Fruit fly (Drosophila melanogaster): ENCODE data around the gene eIF3g1.

Gene eIF3g1

DNA sequence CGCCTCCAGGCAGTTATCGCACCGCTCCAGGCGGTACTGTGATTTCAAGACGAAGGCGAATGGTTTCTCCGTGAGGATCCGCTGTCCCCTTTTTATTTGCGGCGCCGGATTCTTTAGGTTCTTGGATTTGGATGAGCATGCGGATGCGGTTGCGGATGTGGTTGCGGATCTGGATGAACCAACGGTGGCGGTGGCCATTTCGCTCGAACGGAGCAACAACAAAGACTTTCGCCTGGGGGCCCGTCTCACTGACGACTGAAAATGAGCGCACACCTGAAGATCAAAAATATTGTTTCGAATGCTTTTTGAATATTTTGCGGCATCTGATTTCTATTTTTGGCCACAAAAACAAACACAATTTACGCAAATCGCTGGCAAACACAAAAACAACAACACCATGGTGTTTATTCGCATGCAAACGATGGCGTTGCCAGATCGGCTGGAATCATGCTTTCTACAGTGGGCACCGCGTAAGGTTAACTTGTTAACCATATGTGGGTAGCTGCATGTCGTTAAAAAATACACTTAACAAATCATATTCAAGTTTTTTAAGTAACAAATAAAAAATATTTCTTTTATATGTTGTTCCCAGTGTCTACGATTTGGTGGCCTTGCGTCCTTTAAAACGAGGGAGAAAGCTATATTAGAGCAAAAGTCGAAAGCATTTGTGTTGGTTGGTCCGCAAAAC, 1.5 kb downstream of the eIF3g1 start, which contains the start of gene Smyd3 (continued):
- TF ChIP-seq CG2712 (tag; optimal IDR thresholded peaks at IDR 0.05) (peak; percentile 76), tap (tag; optimal IDR thresholded peaks at IDR 0.05) (no peak), pan (optimal IDR thresholded peaks at IDR 0.05) (no peak), pan (GFP tag; optimal IDR thresholded peaks at IDR 0.05 in 1 of 2, IDR thresholded peaks at IDR 0.05 in 1 of 2) (peak in 1 of 2 experiments; percentile 89), hth (optimal IDR thresholded peaks at IDR 0.05) (no peak), wdn (GFP tag; IDR thresholded peaks at IDR 0.05) (peak; percentile 72), Eip74EF (GFP tag; optimal IDR thresholded peaks at IDR 0.05) (no peak), CG10979 (tag; optimal IDR thresholded peaks at IDR 0.05) (peak; percentile 65), CoRest (tag; optimal IDR thresholded peaks at IDR 0.05) (peak; percentile 72), trem (tag; optimal IDR thresholded peaks at IDR 0.05) (peak; percentile 56), Kr (GFP tag; optimal IDR thresholded peaks at IDR 0.05) (no peak), CG7745 (tag; optimal IDR thresholded peaks at IDR 0.05) (no peak), CG11398 (GFP tag; optimal IDR thresholded peaks at IDR 0.05) (peak; percentile 39), CG12744 (GFP tag; optimal IDR thresholded peaks at IDR 0.05) (peak; percentile 67), CG6813 (GFP tag; optimal IDR thresholded peaks at IDR 0.05) (peak; percentile 72), Aef1 (GFP tag; IDR thresholded peaks at IDR 0.05) (peak; percentile 87), CG1603 (tag; optimal IDR thresholded peaks at IDR 0.05) (peak; percentile 73), CG11247 (GFP tag; IDR thresholded peaks at IDR 0.05) (peak; percentile 71), CG10321 (GFP tag; IDR thresholded peaks at IDR 0.05) (no peak; the same call in 1 of the 2 replicates), hb (GFP tag; IDR thresholded peaks at IDR 0.05; ENCODE audit: partially characterized antibody) (no peak), nau (GFP tag; optimal IDR thresholded peaks at IDR 0.05) (no peak), CG8478 (optimal IDR thresholded peaks at IDR 0.05) (no peak), Ssrp (tag; optimal IDR thresholded peaks at IDR 0.05) (peak; percentile 60), ems (GFP tag; optimal IDR thresholded peaks at IDR 0.05) (peak; percentile 78), Vsx1 (GFP tag; optimal IDR thresholded peaks at IDR 0.05) (no peak), mam (GFP tag; optimal IDR thresholded peaks at IDR 0.05) (peak; percentile 88), Abd-B (GFP tag; optimal IDR thresholded peaks at IDR 0.05) (peak; percentile 51), CG12299 (tag; optimal IDR thresholded peaks at IDR 0.05) (peak; percentile 29), BtbVII (GFP tag; optimal IDR thresholded peaks at IDR 0.05) (peak; percentile 40), twi (tag; optimal IDR thresholded peaks at IDR 0.05) (peak; percentile 28), trh (GFP tag; optimal IDR thresholded peaks at IDR 0.05) (no peak), ap (GFP tag; IDR thresholded peaks at IDR 0.05) (peak; percentile 72), CG15601 (tag; optimal IDR thresholded peaks at IDR 0.05) (peak; percentile 45), amos (GFP tag; IDR thresholded peaks at IDR 0.05; ENCODE audit: partially characterized antibody) (no peak), toy (GFP tag; IDR thresholded peaks at IDR 0.05) (no peak), sd (tag; optimal IDR thresholded peaks at IDR 0.05) (no peak), CG16815 (GFP tag; optimal IDR thresholded peaks at IDR 0.05) (peak; percentile 55), H2.0 (GFP tag; IDR thresholded peaks at IDR 0.05) (peak; percentile 78), CG11456 (GFP tag; IDR thresholded peaks at IDR 0.05) (peak; percentile 88), CG9932 (GFP tag; IDR thresholded peaks at IDR 0.05) (peak; percentile 88), fd3F (GFP tag; optimal IDR thresholded peaks at IDR 0.05) (peak; percentile 63), zfh2 (GFP tag; optimal IDR thresholded peaks at IDR 0.05) (peak; percentile 76), tio (GFP tag; optimal IDR thresholded peaks at IDR 0.05) (no peak), ttk (GFP tag; IDR thresholded peaks at IDR 0.05) (peak; percentile 69; the same call in 1 of the 2 replicates), CG16813 (GFP tag; IDR thresholded peaks at IDR 0.05; ENCODE audit: partially characterized antibody) (no peak), aop (GFP tag; IDR thresholded peaks at IDR 0.05) (no peak), CG6254 (GFP tag; optimal IDR thresholded peaks at IDR 0.05) (no peak), Rfx (GFP tag; IDR thresholded peaks at IDR 0.05) (peak; percentile 86), zen2 (GFP tag; IDR thresholded peaks at IDR 0.05; ENCODE audit: partially characterized antibody) (no peak), CG17328 (GFP tag; IDR thresholded peaks at IDR 0.05) (peak; percentile 80)
